Worm (Caenorhabditis elegans): Measurements from ENCODE around the gene C04A11.1.

DNA sequence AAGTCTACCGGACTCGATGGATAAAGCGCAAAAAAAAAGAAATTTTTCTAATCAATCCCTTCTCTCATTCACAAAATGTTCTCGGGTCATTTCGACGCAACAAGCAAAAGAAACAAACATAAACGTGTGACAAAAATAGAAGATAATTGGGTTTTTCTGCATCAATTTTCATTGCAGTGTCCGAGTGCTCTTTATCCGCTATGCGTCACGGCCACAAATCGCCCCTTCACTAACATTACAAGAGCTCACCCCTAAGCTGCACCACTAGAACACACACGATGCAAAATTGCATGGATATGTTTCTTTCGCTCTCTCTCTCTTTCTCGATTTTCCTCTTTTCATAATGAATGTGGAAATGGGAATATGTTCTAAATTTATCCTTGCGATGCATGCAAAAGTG, 35.8 kb downstream of the C04A11.1 start:
- TF ChIP-seq rnt-1 (tag; optimal IDR thresholded peaks at IDR 0.05): no peak
- TF ChIP-seq lin-11 (tag; optimal IDR thresholded peaks at IDR 0.05): no peak
- TF ChIP-seq tbx-7 (tag; optimal IDR thresholded peaks at IDR 0.05): no peak
- no peak for TF ChIP-seq sox-2 (GFP tag; IDR thresholded peaks at IDR 0.05)
- TF ChIP-seq K09A11.1 (tag; optimal IDR thresholded peaks at IDR 0.05; ENCODE audit: insufficient read depth): no peak
- TF ChIP-seq nhr-11 (tag; optimal IDR thresholded peaks at IDR 0.05): no peak
- TF ChIP-seq unc-42 (tag; optimal IDR thresholded peaks at IDR 0.05): peak; percentile 54
- no peak for TF ChIP-seq unc-86 (tag; optimal IDR thresholded peaks at IDR 0.05)

Data from whole organism, late embryonic.